Fruit fly (Drosophila melanogaster) whole organism, embryonic: ENCODE data around the gene soti.

Experiments
- CG10274 ChIP-seq: fragments of 200-800 bp; sonication (Bioruptor generic); optimal IDR thresholded peaks from 3 replicates; lab custom pipeline; 2017; ENCODE audit warnings: missing biosample characterization, mild to moderate bottlenecking, missing genetic modification characterization
- CG10462 ChIP-seq: fragments of 200-800 bp; sonication (Bioruptor generic); optimal IDR thresholded peaks from 2 replicates; lab custom pipeline; 2016; ENCODE audit warnings: missing biosample characterization, missing genetic modification characterization
- CG10543 ChIP-seq: fragments of 200-800 bp; sonication (Bioruptor generic); optimal IDR thresholded peaks from 3 replicates; lab custom pipeline; 2017; ENCODE audit warnings: missing biosample characterization, mild to moderate bottlenecking, missing genetic modification characterization, moderate library complexity
- CG10654 ChIP-seq: fragments of 200-800 bp; sonication (Bioruptor generic); optimal IDR thresholded peaks from 2 replicates; lab custom pipeline; 2016; ENCODE audit warnings: missing biosample characterization, missing genetic modification characterization
- CG11723 ChIP-seq: fragments of 200-800 bp; sonication (Bioruptor generic); optimal IDR thresholded peaks from 2 replicates; lab custom pipeline; 2017; ENCODE audit warnings: missing biosample characterization, mild to moderate bottlenecking, missing genetic modification characterization
- CG12659 ChIP-seq: fragments of 200-800 bp; sonication (Bioruptor generic); optimal IDR thresholded peaks from 3 replicates; lab custom pipeline; 2017; ENCODE audit warnings: mild to moderate bottlenecking, missing biosample characterization, missing genetic modification reagents, missing genetic modification characterization
- CG12769 ChIP-seq: fragments of 200-800 bp; sonication (Bioruptor generic); optimal IDR thresholded peaks from 2 replicates; lab custom pipeline; 2019; ENCODE audit warnings: missing biosample characterization, mild to moderate bottlenecking, missing genetic modification characterization, moderate library complexity
- CG14441 ChIP-seq: fragments of 200-800 bp; sonication (Bioruptor generic); IDR thresholded peaks from 2 replicates; pipeline ENCODE4 v1.3.6; 2022; ENCODE audit warnings: missing biosample characterization, missing genetic modification characterization
- CG1603 ChIP-seq: fragments of 200-800 bp; sonication (Bioruptor generic); optimal IDR thresholded peaks from 2 replicates; lab custom pipeline; 2019; ENCODE audit warnings: missing biosample characterization, mild to moderate bottlenecking, missing genetic modification characterization, moderate library complexity
- CG1647 ChIP-seq: fragments of 200-800 bp; sonication (Bioruptor generic); optimal IDR thresholded peaks from 3 replicates; lab custom pipeline; 2016; ENCODE audit warnings: missing biosample characterization, missing genetic modification characterization
- CG17359 ChIP-seq: fragments of 200-800 bp; sonication (Bioruptor generic); optimal IDR thresholded peaks from 3 replicates; lab custom pipeline; 2018; ENCODE audit warnings: missing biosample characterization, mild to moderate bottlenecking, missing genetic modification characterization, moderate library complexity
- CG17912 ChIP-seq: fragments of 200-800 bp; sonication (Bioruptor generic); optimal IDR thresholded peaks from 2 replicates; lab custom pipeline; 2018; ENCODE audit warnings: missing biosample characterization, mild to moderate bottlenecking, missing genetic modification characterization
- CG2129 ChIP-seq: fragments of 200-800 bp; sonication (Bioruptor generic); IDR thresholded peaks from 2 replicates; pipeline ENCODE4 v1.3.6; 2022; ENCODE audit warnings: missing biosample characterization, missing genetic modification characterization; ENCODE audit not compliant: partially characterized antibody
- CG2202 ChIP-seq: fragments of 200-800 bp; sonication (Bioruptor generic); optimal IDR thresholded peaks from 2 replicates; lab custom pipeline; 2018; ENCODE audit warnings: missing biosample characterization, mild to moderate bottlenecking, missing genetic modification characterization
- CG2875 ChIP-seq: fragments of 200-800 bp; sonication (Bioruptor generic); optimal IDR thresholded peaks from 2 replicates; lab custom pipeline; 2017; ENCODE audit warnings: missing biosample characterization, mild to moderate bottlenecking, missing genetic modification characterization, missing genetic modification reagents
- CG32532 ChIP-seq: fragments of 200-800 bp; sonication (Bioruptor generic); IDR thresholded peaks from 2 replicates; pipeline ENCODE4 v1.3.6; 2022; ENCODE audit warnings: missing biosample characterization, missing genetic modification characterization
- CG34224 ChIP-seq: fragments of 200-800 bp; sonication (Bioruptor generic); IDR thresholded peaks from 3 replicates; pipeline ENCODE4 v1.3.6; 2022; ENCODE audit warnings: missing biosample characterization, missing genetic modification characterization; ENCODE audit not compliant: partially characterized antibody
- CG3847 ChIP-seq: fragments of 200-800 bp; sonication (Bioruptor generic); IDR thresholded peaks from 2 replicates; pipeline ENCODE4 v1.3.6; 2022; ENCODE audit warnings: missing biosample characterization, missing genetic modification characterization
- CG6654 ChIP-seq: fragments of 200-800 bp; sonication (Bioruptor generic); optimal IDR thresholded peaks from 2 replicates; lab custom pipeline; 2017; ENCODE audit warnings: missing biosample characterization, mild to moderate bottlenecking, missing genetic modification characterization
- CG6791 ChIP-seq: fragments of 200-800 bp; sonication (Bioruptor generic); IDR thresholded peaks from 3 replicates; pipeline ENCODE4 v1.3.6; 2022; ENCODE audit warnings: missing biosample characterization, missing genetic modification characterization; ENCODE audit not compliant: partially characterized antibody
- CG8924 ChIP-seq: fragments of 200-800 bp; optimal IDR thresholded peaks from 3 replicates; lab custom pipeline; 2019; ENCODE audit warnings: missing biosample characterization, mild to moderate bottlenecking, missing genetic modification characterization, moderate library complexity
- Dp ChIP-seq: fragments of 200-800 bp; sonication (Bioruptor generic); optimal IDR thresholded peaks from 2 replicates; lab custom pipeline; 2018; ENCODE audit warnings: missing biosample characterization, mild to moderate bottlenecking, missing genetic modification characterization, moderate library complexity
- Dref ChIP-seq: fragments of 200-800 bp; sonication (Bioruptor generic); IDR thresholded peaks from 2 replicates; pipeline ENCODE4 v1.3.6; 2022; ENCODE audit warnings: missing biosample characterization, missing genetic modification characterization
- ERR ChIP-seq: fragments of 200-800 bp; sonication (Bioruptor generic); optimal IDR thresholded peaks from 2 replicates; lab custom pipeline; 2016; ENCODE audit warnings: missing biosample characterization, missing genetic modification characterization
- Elba2 ChIP-seq: fragments of 200-800 bp; sonication (Bioruptor generic); optimal IDR thresholded peaks from 3 replicates; lab custom pipeline; 2016; ENCODE audit warnings: missing biosample characterization, missing genetic modification characterization
- Gsc ChIP-seq: fragments of 200-800 bp; sonication (Bioruptor generic); IDR thresholded peaks from 2 replicates; pipeline ENCODE4 v1.3.6; 2022; ENCODE audit warnings: missing biosample characterization, missing genetic modification characterization
- H2.0 ChIP-seq: fragments of 200-800 bp; sonication (Bioruptor generic); IDR thresholded peaks from 2 replicates; pipeline ENCODE4 v1.3.6; 2022; ENCODE audit warnings: missing biosample characterization, missing genetic modification characterization
- HmgZ ChIP-seq: fragments of 200-800 bp; sonication (Bioruptor generic); optimal IDR thresholded peaks from 2 replicates; lab custom pipeline; 2018; ENCODE audit warnings: missing biosample characterization, mild to moderate bottlenecking, missing genetic modification characterization
- NC2β ChIP-seq: fragments of 200-800 bp; sonication (Bioruptor generic); optimal IDR thresholded peaks from 2 replicates; lab custom pipeline; 2016; ENCODE audit warnings: missing biosample characterization, missing genetic modification characterization
- Stat92E ChIP-seq, 3 experiments: fragments of >200 bp in 2 of 3; fragments of 200-800 bp in 1 of 3; sonication (Bioruptor generic) in 1 of 3; optimal IDR thresholded peaks; 2 replicates each; lab custom pipeline; 2017 to 2019; ENCODE audit warnings: missing biosample characterization in 3 of 3, missing genetic modification characterization in 3 of 3, mild to moderate bottlenecking in 1 of 3, moderate library complexity in 1 of 3
- ara ChIP-seq: fragments of 200-800 bp; sonication (Bioruptor generic); IDR thresholded peaks from 2 replicates; pipeline ENCODE4 v1.3.6; 2022; ENCODE audit warnings: missing biosample characterization, missing genetic modification characterization
- dmrt99B ChIP-seq: fragments of 200-800 bp; sonication (Bioruptor generic); optimal IDR thresholded peaks from 2 replicates; lab custom pipeline; 2018; ENCODE audit warnings: missing biosample characterization, mild to moderate bottlenecking, missing genetic modification characterization, moderate library complexity
- dysf ChIP-seq: fragments of 200-800 bp; sonication (Bioruptor generic); IDR thresholded peaks from 3 replicates; pipeline ENCODE4 v1.3.6; 2022; ENCODE audit warnings: missing biosample characterization, missing genetic modification characterization
- ewg ChIP-seq: fragments of 200-800 bp; sonication (Bioruptor generic); optimal IDR thresholded peaks from 3 replicates; lab custom pipeline; 2017; ENCODE audit warnings: mild to moderate bottlenecking, missing biosample characterization, missing genetic modification reagents, missing genetic modification characterization
- fu2 ChIP-seq: fragments of 200-800 bp; sonication (Bioruptor generic); optimal IDR thresholded peaks from 2 replicates; lab custom pipeline; 2016; ENCODE audit warnings: missing biosample characterization, missing genetic modification characterization
- ind ChIP-seq: fragments of 200-800 bp; sonication (Bioruptor generic); optimal IDR thresholded peaks from 3 replicates; lab custom pipeline; 2016; ENCODE audit warnings: missing biosample characterization, missing genetic modification characterization
- kay ChIP-seq: fragments of 200-800 bp; sonication (Bioruptor generic); optimal IDR thresholded peaks from 2 replicates; lab custom pipeline; 2016; ENCODE audit warnings: missing biosample characterization, missing genetic modification characterization
- klu ChIP-seq: fragments of 200-800 bp; sonication (Bioruptor generic); IDR thresholded peaks from 2 replicates; pipeline ENCODE4 v1.3.6; 2022; ENCODE audit warnings: missing biosample characterization, missing genetic modification characterization
- lab ChIP-seq: fragments of 200-800 bp; sonication (Bioruptor generic); optimal IDR thresholded peaks from 3 replicates; lab custom pipeline; 2017; ENCODE audit warnings: missing biosample characterization, missing genetic modification characterization, mild to moderate bottlenecking, moderate library complexity, missing genetic modification reagents
- mld ChIP-seq: fragments of 200-800 bp; sonication (Bioruptor generic); IDR thresholded peaks from 3 replicates; pipeline ENCODE4 v1.3.6; 2022; ENCODE audit warnings: missing biosample characterization, missing genetic modification characterization; ENCODE audit not compliant: partially characterized antibody
- oc ChIP-seq: fragments of 200-800 bp; sonication (Bioruptor generic); optimal IDR thresholded peaks from 2 replicates; lab custom pipeline; 2018; ENCODE audit warnings: missing biosample characterization, mild to moderate bottlenecking, missing genetic modification characterization, moderate library complexity
- pan ChIP-seq, 4 experiments: fragments of >200 bp in 3 of 4; fragments of 200-800 bp in 1 of 4; sonication (Bioruptor generic) in 1 of 4; optimal IDR thresholded peaks in 3 of 4; IDR thresholded peaks in 1 of 4; 2 replicates each; pipeline versions ENCODE4 v1.3.6 to Lab custom; 2017 to 2022; ENCODE audit warnings: missing biosample characterization in 2 of 4, missing genetic modification characterization in 2 of 4, mixed read lengths in 1 of 4
- repo ChIP-seq: fragments of 200-800 bp; sonication (Bioruptor generic); optimal IDR thresholded peaks from 2 replicates; lab custom pipeline; 2016; ENCODE audit warnings: missing biosample characterization, missing genetic modification characterization
- row ChIP-seq: fragments of 200-800 bp; sonication (Bioruptor generic); IDR thresholded peaks from 3 replicates; pipeline ENCODE4 v1.3.6; 2022; ENCODE audit warnings: missing biosample characterization, missing genetic modification characterization
- sd ChIP-seq: fragments of 200-800 bp; sonication (Bioruptor generic); optimal IDR thresholded peaks from 3 replicates; lab custom pipeline; 2018; ENCODE audit warnings: missing biosample characterization, mild to moderate bottlenecking, missing genetic modification characterization, moderate library complexity
- sens ChIP-seq: fragments of 200-800 bp; sonication (Bioruptor generic); peaks from one replicate; lab custom pipeline; 2016; ENCODE audit warnings: missing biosample characterization, missing genetic modification characterization
- tgo ChIP-seq: fragments of 200-800 bp; sonication (Bioruptor generic); IDR thresholded peaks from 3 replicates; pipeline ENCODE4 v1.3.6; 2022; ENCODE audit warnings: missing biosample characterization, missing genetic modification characterization
- wdn ChIP-seq: fragments of 200-800 bp; sonication (Bioruptor generic); IDR thresholded peaks from 2 replicates; pipeline ENCODE4 v1.3.6; 2022; ENCODE audit warnings: missing biosample characterization, missing genetic modification characterization
- zen ChIP-seq: fragments of 200-800 bp; sonication (Bioruptor generic); optimal IDR thresholded peaks from 3 replicates; lab custom pipeline; 2018; ENCODE audit warnings: missing biosample characterization, mild to moderate bottlenecking, missing genetic modification characterization, moderate library complexity

The soti gene

DNA sequence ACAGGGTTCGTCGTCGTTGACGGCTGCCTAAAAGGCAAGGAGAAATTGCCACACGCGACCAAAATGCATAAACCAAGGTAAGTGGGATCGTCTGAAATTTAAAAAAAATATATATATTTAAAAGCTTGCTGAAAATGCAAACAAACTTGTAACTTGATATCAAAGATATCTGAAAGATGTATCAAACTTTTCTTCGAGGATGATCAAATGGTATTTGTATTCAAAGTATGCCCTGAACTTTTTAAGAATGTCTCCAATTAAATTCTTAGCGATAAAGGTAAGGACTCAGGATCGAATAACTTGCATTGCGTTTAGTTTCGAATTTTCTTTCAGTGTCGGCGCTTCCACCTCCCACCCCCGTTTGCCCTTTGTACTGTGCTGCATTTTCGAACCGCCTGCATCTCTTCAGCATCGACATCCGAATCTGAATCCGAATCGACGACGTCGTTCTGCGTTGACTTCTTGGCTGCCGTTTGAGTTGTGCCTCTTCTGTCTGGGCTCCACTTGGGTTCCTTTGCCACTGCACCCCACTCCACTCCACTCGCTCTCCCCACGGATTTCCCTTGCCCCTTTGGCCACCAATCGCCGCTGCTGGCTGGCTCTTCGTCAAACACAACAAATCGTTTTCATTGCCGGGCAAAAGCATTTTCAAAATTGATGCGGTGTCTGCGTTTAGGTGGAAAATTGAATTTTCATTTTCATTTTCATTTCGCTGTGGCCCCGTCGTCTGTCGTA lies 4.8 kb upstream of the soti start (continued):
- TF ChIP-seq ara (GFP tag; lab: Robert Waterston, UW) (no peak), CG3847 (GFP tag; lab: Robert Waterston, UW) (no peak), dysf (GFP tag; lab: Robert Waterston, UW) (0 out of 3 replicates have a peak, but pooled peaks have one; percentile 13), CG6654 (GFP tag; lab: Kevin White, UChicago) (no peak), ERR (GFP tag; lab: Kevin White, UChicago) (no peak), CG17912 (no peak), CG34224 (no peak), CG10274 (no peak), Elba2 (no peak), CG14441 (GFP tag; lab: Robert Waterston, UW) (no peak), CG1603 (tag; lab: Kevin White, UChicago) (peak; percentile 15), CG12769 (tag; lab: Kevin White, UChicago) (no peak), NC2β (GFP tag; lab: Kevin White, UChicago) (no peak), CG11723 (peak; percentile 7), CG2875 (GFP tag; lab: Kevin White, UChicago) (peak; percentile 43), Dref (GFP tag; lab: Robert Waterston, UW) (no peak), wdn (GFP tag; lab: Robert Waterston, UW) (no peak), CG17359 (peak; percentile 20), ewg (GFP tag; lab: Kevin White, UChicago) (peak; percentile 22), CG32532 (GFP tag; lab: Robert Waterston, UW) (no peak), CG6791 (GFP tag; lab: Robert Waterston, UW) (no peak), Dp (GFP tag; lab: Kevin White, UChicago) (no peak), CG10462 (GFP tag; lab: Kevin White, UChicago) (no peak), klu (GFP tag; lab: Robert Waterston, UW) (no peak), Stat92E (GFP tag; optimal IDR thresholded peaks at IDR 0.05; lab: Kevin White, UChicago) (no peak), oc (no peak), zen (no peak), repo (GFP tag; lab: Kevin White, UChicago) (no peak), row (GFP tag; lab: Robert Waterston, UW) (peak; percentile 37; the same call in 2 of the 3 replicates), fu2 (GFP tag; lab: Kevin White, UChicago) (no peak), CG10654 (no peak), CG2202 (tag; lab: Kevin White, UChicago) (peak; percentile 25), lab (GFP tag; lab: Kevin White, UChicago) (peak; percentile 6), ind (GFP tag; lab: Kevin White, UChicago) (no peak), pan (optimal IDR thresholded peaks at IDR 0.05; lab: Kevin White, UChicago) (no peak), pan (GFP tag; optimal IDR thresholded peaks at IDR 0.05 in 1 of 2, IDR thresholded peaks at IDR 0.05 in 1 of 2) (no peak), tgo (GFP tag; lab: Robert Waterston, UW) (no peak), dmrt99B (tag; lab: Kevin White, UChicago) (peak; percentile 19), Gsc (GFP tag; lab: Robert Waterston, UW) (no peak), HmgZ (tag; lab: Kevin White, UChicago) (no peak), CG12659 (GFP tag; lab: Kevin White, UChicago) (peak; percentile 0), CG2129 (GFP tag; lab: Robert Waterston, UW) (no peak), sd (tag; lab: Kevin White, UChicago) (no peak), H2.0 (no peak), CG10543 (no peak), sens (GFP tag; lab: Kevin White, UChicago) (peak; percentile 64), CG8924 (peak; percentile 11), kay (no peak), CG1647 (GFP tag; lab: Kevin White, UChicago) (no peak), mld (GFP tag; lab: Robert Waterston, UW) (no peak)
